Worm (Caenorhabditis elegans): ENCODE data around the gene B0336.12.

DNA sequence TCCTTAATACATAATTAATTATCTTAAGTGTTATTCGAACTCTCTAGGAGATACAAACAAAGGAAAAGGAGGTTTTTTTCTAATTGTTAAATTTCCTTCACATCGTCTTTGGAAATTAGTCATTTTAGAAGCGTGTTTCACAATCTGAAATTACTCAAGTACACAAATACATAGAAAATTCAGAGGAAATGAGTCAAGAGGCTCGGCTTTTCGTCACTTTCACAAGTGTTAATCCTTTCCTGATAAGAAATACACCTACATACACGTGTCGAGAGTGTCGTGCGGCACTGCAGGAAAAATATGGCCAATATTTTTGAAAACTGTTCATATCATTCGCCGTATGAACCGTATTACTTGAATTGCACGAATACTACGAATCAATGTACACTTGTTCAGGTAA, 37.2 kb upstream of the B0336.12 start, which contains the start of gene B0244.4:
- TF ChIP-seq flt-1 (GFP tag; IDR thresholded peaks at IDR 0.05) (no peak), ztf-29 (GFP tag; IDR thresholded peaks at IDR 0.05) (no peak), T22C8.4 (GFP tag; IDR thresholded peaks at IDR 0.05) (no peak), ztf-23 (GFP tag; IDR thresholded peaks at IDR 0.05) (no peak), med-1 (GFP tag; optimal IDR thresholded peaks at IDR 0.05; ENCODE audit: insufficient read depth) (no peak), klf-2 (GFP tag; conservative IDR thresholded peaks at IDR 0.05) (no peak), ref-1 (GFP tag; conservative IDR thresholded peaks at IDR 0.05) (no peak)
